Worm (Caenorhabditis elegans) whole organism, late embryonic: ENCODE results near the gene srz-75.

Experiments
- C38D4.7 ChIP-seq: fragments of 200-800 bp; sonication (Bioruptor generic); optimal IDR thresholded peaks from 2 replicates; lab custom pipeline; 2018; ENCODE audit warnings: mild to moderate bottlenecking, missing genetic modification characterization, moderate library complexity, missing compliant biosample characterization
- F13H6.1 ChIP-seq: sonication (generic microtip); optimal IDR thresholded peaks from 2 replicates; lab custom pipeline; 2016; ENCODE audit warnings: missing genetic modification characterization, missing compliant biosample characterization
- ama-1 ChIP-seq: fragments of 150-350 bp; optimal IDR thresholded peaks from 2 replicates; lab custom pipeline; 2014
- ceh-48 ChIP-seq: sonication (generic microtip); optimal IDR thresholded peaks from 2 replicates; lab custom pipeline; 2016; ENCODE audit warnings: missing genetic modification characterization, inconsistent platforms, missing compliant biosample characterization
- elt-4 ChIP-seq: sonication (generic microtip); optimal IDR thresholded peaks from 2 replicates; lab custom pipeline; 2016; ENCODE audit warnings: missing genetic modification characterization, missing compliant biosample characterization
- fkh-10 ChIP-seq: fragments of 150-350 bp; optimal IDR thresholded peaks from 2 replicates; lab custom pipeline; 2014; ENCODE audit warnings: missing biosample characterization, missing genetic modification reagents, missing genetic modification characterization
- nfya-1 ChIP-seq: sonication (generic microtip); optimal IDR thresholded peaks from 2 replicates; lab custom pipeline; 2017; ENCODE audit warnings: missing genetic modification characterization, mild to moderate bottlenecking, missing compliant biosample characterization, antibody characterized with exemption, moderate library complexity
- nhr-11 ChIP-seq: fragments of 150-350 bp; optimal IDR thresholded peaks from 2 replicates; lab custom pipeline; 2014; ENCODE audit warnings: missing biosample characterization, missing genetic modification characterization
- pha-4 ChIP-seq: fragments of 150-350 bp; optimal IDR thresholded peaks from 2 replicates; lab custom pipeline; 2018; ENCODE audit warnings: missing biosample characterization, missing genetic modification reagents, missing genetic modification characterization
- rnt-1 ChIP-seq: sonication (generic microtip); optimal IDR thresholded peaks from 2 replicates; lab custom pipeline; 2016; ENCODE audit warnings: missing genetic modification characterization, missing compliant biosample characterization
- sox-4 ChIP-seq: sonication (generic microtip); optimal IDR thresholded peaks from 2 replicates; lab custom pipeline; 2017; ENCODE audit warnings: mild to moderate bottlenecking, missing genetic modification characterization, inconsistent platforms, missing compliant biosample characterization
- zip-5 ChIP-seq: sonication (generic microtip); optimal IDR thresholded peaks from 2 replicates; lab custom pipeline; 2016; ENCODE audit warnings: missing genetic modification characterization, missing compliant biosample characterization

DNA sequence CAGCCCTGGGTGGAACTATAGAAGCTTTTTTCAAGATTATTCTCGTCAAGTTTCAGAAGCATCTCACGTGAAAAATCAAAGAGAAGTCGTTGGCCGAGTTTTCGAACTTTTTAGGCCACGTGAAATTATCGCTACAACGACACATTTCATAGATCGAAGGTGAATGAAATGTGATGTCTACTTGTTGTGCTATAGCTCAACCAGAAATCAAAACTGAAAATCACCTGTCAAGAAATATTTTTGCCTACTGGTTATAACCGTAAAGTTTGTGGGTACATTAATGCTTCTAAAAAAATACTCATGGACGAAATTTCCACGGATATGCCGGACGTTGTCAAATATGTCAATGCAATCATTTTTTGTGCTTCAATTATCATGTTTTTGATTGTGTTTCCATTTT, 44.4 kb upstream of the srz-75 start, which contains the start of gene srz-38:
- TF ChIP-seq zip-5 (no peak), F13H6.1 (tag; lab: Kevin White, UChicago) (no peak), C38D4.7 (GFP tag; lab: Kevin White, UChicago) (no peak), ceh-48 (no peak), elt-4 (no peak), nhr-11 (tag; lab: Kevin White, UChicago) (no peak), ama-1 (no peak), sox-4 (tag; lab: Kevin White, UChicago) (no peak), nfya-1 (no peak), pha-4 (tag; lab: Kevin White, UChicago) (no peak), rnt-1 (tag; lab: Kevin White, UChicago) (no peak), fkh-10 (GFP tag; lab: Kevin White, UChicago) (no peak)
